Worm (Caenorhabditis elegans): ENCODE measurements around the gene C34C12.2.
A peak's percentile ranks its signal among the peaks of the same experiment; 100 is the strongest.
"Not testable (repeated sequence)": the region's sequence is repeated elsewhere in the genome, so short reads cannot be mapped to it uniquely, and the experiment has no call there.

Gene C34C12.2

ce11 chrIII:3431385-3431784 lies 22.2 kb upstream of the C34C12.2 start, which contains the start of gene K01A11.1:
Gene K01A11.1, minus strand, starts transcription at chrIII:3431485.
- TF ChIP-seq ztf-25 (GFP tag; IDR thresholded peaks at IDR 0.05) (no peak), cebp-2 (GFP tag; IDR thresholded peaks at IDR 0.05) (no peak), rec-8 (tag; optimal IDR thresholded peaks at IDR 0.05) (no peak), sdz-38 (tag; optimal IDR thresholded peaks at IDR 0.05) (no peak), ceh-79 (tag; optimal IDR thresholded peaks at IDR 0.05) (no peak), sea-2 (GFP tag; IDR thresholded peaks at IDR 0.05) (no peak), lin-35 (GFP tag; optimal IDR thresholded peaks at IDR 0.05) (no peak), unc-130 (GFP tag; optimal IDR thresholded peaks at IDR 0.05) (no peak), attf-3 (GFP tag; conservative IDR thresholded peaks at IDR 0.05) (no peak), egl-44 (GFP tag; IDR thresholded peaks at IDR 0.05) (no peak), nhr-179 (tag; optimal IDR thresholded peaks at IDR 0.05) (no peak), pha-4 (tag; optimal IDR thresholded peaks at IDR 0.05) (no peak), athp-1 (tag; optimal IDR thresholded peaks at IDR 0.05) (no peak), snpc-1.1 (tag; optimal IDR thresholded peaks at IDR 0.05; ENCODE audit: insufficient read depth) (no peak), Y79H2A.3 (GFP tag; conservative IDR thresholded peaks at IDR 0.05) (no peak), tlf-1 (GFP tag; optimal IDR thresholded peaks at IDR 0.05) (no peak), lin-26 (GFP tag; IDR thresholded peaks at IDR 0.05) (no peak), T26A5.8 (tag; optimal IDR thresholded peaks at IDR 0.05) (no peak), madf-6 (GFP tag; IDR thresholded peaks at IDR 0.05) (no peak)

- TF ChIP-seq snpc-4 (GFP tag; optimal IDR thresholded peaks at IDR 0.05), result not testable (repeated sequence)
- TF ChIP-seq snpc-4 (tag; optimal IDR thresholded peaks at IDR 0.05) (peak in 2 of 4 experiments; percentile 70 to 86), egrh-3 (GFP tag; IDR thresholded peaks at IDR 0.05) (peak; percentile 42; the same call in 1 of the 2 replicates), mcd-1 (GFP tag; IDR thresholded peaks at IDR 0.05) (0 out of 2 replicates have a peak, but pooled peaks have one; percentile 10)
Observed at ce11 chrIII:3433487-3434131, 20.0 kb upstream of the C34C12.2 start.

- TF ChIP-seq unc-62 (GFP tag; optimal IDR thresholded peaks at IDR 0.05), result no peak
- TF ChIP-seq lin-40 (tag; optimal IDR thresholded peaks at IDR 0.05), result peak; percentile 7
- no peak for TF ChIP-seq B0336.3 (GFP tag; IDR thresholded peaks at IDR 0.05)
- no peak for TF ChIP-seq madf-8 (GFP tag; conservative IDR thresholded peaks at IDR 0.05)
- TF ChIP-seq nhr-80 (tag; optimal IDR thresholded peaks at IDR 0.05), result peak; percentile 44
Observed at ce11 chrIII:3435152-3435551, 18.4 kb upstream of the C34C12.2 start.

ce11 chrIII:3437139-3437538 lies 16.4 kb upstream of the C34C12.2 start:
- TF ChIP-seq snpc-1.3 (tag; optimal IDR thresholded peaks at IDR 0.05; ENCODE audit: insufficient read depth), result no peak
- no peak for TF ChIP-seq F23B12.7 (tag; optimal IDR thresholded peaks at IDR 0.05; ENCODE audit: insufficient read depth)
- no peak for TF ChIP-seq madf-8 (GFP tag; conservative IDR thresholded peaks at IDR 0.05)
- no peak for TF ChIP-seq B0261.1 (tag; optimal IDR thresholded peaks at IDR 0.05)
- no peak for TF ChIP-seq ztf-22 (GFP tag; optimal IDR thresholded peaks at IDR 0.05)
- no peak for TF ChIP-seq attf-3 (GFP tag; conservative IDR thresholded peaks at IDR 0.05)
- TF ChIP-seq lsy-27 (tag; optimal IDR thresholded peaks at IDR 0.05; ENCODE audit: borderline replicate concordance, insufficient read depth), result no peak
- TF ChIP-seq F57C9.4 (tag; optimal IDR thresholded peaks at IDR 0.05), result no peak
- no peak for TF ChIP-seq C06A6.2 (GFP tag; conservative IDR thresholded peaks at IDR 0.05)
- TF ChIP-seq athp-1 (tag; optimal IDR thresholded peaks at IDR 0.05), result no peak
- no peak for TF ChIP-seq ceh-91 (GFP tag; IDR thresholded peaks at IDR 0.05)
- no peak for TF ChIP-seq nhr-27 (tag; optimal IDR thresholded peaks at IDR 0.05)

Data from whole organism, young adult.